Fruit fly (Drosophila melanogaster) whole organism: ENCODE results near the gene caup.
A peak's percentile ranks its signal among the peaks of the same experiment; 100 is the strongest.

Experiments used
- CG8478 ChIP-seq: fragments of >200 bp; optimal IDR thresholded peaks from 2 replicates; lab custom pipeline; 2018; ENCODE audit warnings: inconsistent platforms
- Dll ChIP-seq: fragments of >200 bp; optimal IDR thresholded peaks from 2 replicates; lab custom pipeline; 2017
- EcR ChIP-seq, 2 experiments: fragments of >200 bp; optimal IDR thresholded peaks; 2 replicates each; lab custom pipeline; 2017; ENCODE audit warnings: missing biosample characterization in 2 of 2, missing genetic modification characterization in 2 of 2, missing genetic modification reagents in 2 of 2
- pan ChIP-seq: fragments of >200 bp; optimal IDR thresholded peaks from 2 replicates; lab custom pipeline; 2017
- psq ChIP-seq: fragments of >200 bp; optimal IDR thresholded peaks from 2 replicates; lab custom pipeline; 2017
- usp ChIP-seq: fragments of >200 bp; optimal IDR thresholded peaks from 2 replicates; lab custom pipeline; 2017; ENCODE audit warnings: missing biosample characterization, missing genetic modification characterization, mixed read lengths

Gene caup

dm6 chr3L:12588863-12589262 lies 20.6 kb upstream of the caup start:
- TF ChIP-seq Dll (lab: Kevin White, UChicago) (no peak), usp (no peak), CG8478 (no peak), EcR (GFP tag; optimal IDR thresholded peaks at IDR 0.05; lab: Kevin White, UChicago) (no peak), psq (lab: Kevin White, UChicago) (no peak), pan (no peak)

dm6 chr3L:12589972-12590606 lies 19.3 kb upstream of the caup start:
- TF ChIP-seq psq (lab: Kevin White, UChicago) = no peak

- TF ChIP-seq usp = no peak
- TF ChIP-seq psq (lab: Kevin White, UChicago) = no peak
- TF ChIP-seq pan = no peak
- no peak for TF ChIP-seq CG8478
- TF ChIP-seq Dll (lab: Kevin White, UChicago) = no peak
- no peak for TF ChIP-seq EcR (GFP tag; optimal IDR thresholded peaks at IDR 0.05; lab: Kevin White, UChicago)
Measured at dm6 chr3L:12590709-12591108, 18.7 kb upstream of the caup start.

- no peak for TF ChIP-seq EcR (GFP tag; optimal IDR thresholded peaks at IDR 0.05; lab: Kevin White, UChicago)
- TF ChIP-seq psq (lab: Kevin White, UChicago) = no peak
- no peak for TF ChIP-seq usp
- TF ChIP-seq pan = no peak
- no peak for TF ChIP-seq CG8478
- no peak for TF ChIP-seq Dll (lab: Kevin White, UChicago)
Measured at dm6 chr3L:12594852-12595251, 14.6 kb upstream of the caup start.

- TF ChIP-seq psq (lab: Kevin White, UChicago) (no peak), CG8478 (no peak), Dll (lab: Kevin White, UChicago) (no peak), EcR (GFP tag; optimal IDR thresholded peaks at IDR 0.05; lab: Kevin White, UChicago) (no peak), usp (no peak), pan (no peak)
Measured at dm6 chr3L:12601190-12601863, 8.1 kb upstream of the caup start.

dm6 chr3L:12606292-12606691 lies 3.1 kb upstream of the caup start:
- TF ChIP-seq Dll (lab: Kevin White, UChicago) (no peak), EcR (GFP tag; optimal IDR thresholded peaks at IDR 0.05; lab: Kevin White, UChicago) (no peak), CG8478 (no peak), pan (no peak), psq (lab: Kevin White, UChicago) (no peak), usp (no peak)

- TF ChIP-seq CG8478 = no peak
- TF ChIP-seq EcR (GFP tag; optimal IDR thresholded peaks at IDR 0.05; lab: Kevin White, UChicago) = no peak
- peak; percentile 17 for TF ChIP-seq Dll (lab: Kevin White, UChicago)
- TF ChIP-seq psq (lab: Kevin White, UChicago) = no peak
- TF ChIP-seq pan = no peak
Measured at dm6 chr3L:12615049-12615448, 5.6 kb downstream of the caup start.

dm6 chr3L:12616400-12616799 lies 7.0 kb downstream of the caup start:
- TF ChIP-seq CG8478 (no peak), usp (no peak), pan (no peak), EcR (GFP tag; optimal IDR thresholded peaks at IDR 0.05; lab: Kevin White, UChicago) (no peak), psq (lab: Kevin White, UChicago) (no peak)

dm6 chr3L:12618824-12619370 lies 9.5 kb downstream of the caup start:
- TF ChIP-seq usp (no peak), psq (lab: Kevin White, UChicago) (no peak), CG8478 (no peak), Dll (lab: Kevin White, UChicago) (no peak), EcR (GFP tag; optimal IDR thresholded peaks at IDR 0.05; lab: Kevin White, UChicago) (no peak), pan (no peak)

dm6 chr3L:12621862-12622261 lies 12.4 kb downstream of the caup start:
- TF ChIP-seq psq (lab: Kevin White, UChicago) (no peak), pan (no peak), CG8478 (no peak), Dll (lab: Kevin White, UChicago) (no peak), EcR (GFP tag; optimal IDR thresholded peaks at IDR 0.05; lab: Kevin White, UChicago) (no peak), usp (no peak)

- TF ChIP-seq pan = no peak
- no peak for TF ChIP-seq EcR (GFP tag; optimal IDR thresholded peaks at IDR 0.05; lab: Kevin White, UChicago)
- TF ChIP-seq CG8478 = peak; percentile 44
- peak; percentile 42 for TF ChIP-seq Dll (lab: Kevin White, UChicago)
- TF ChIP-seq psq (lab: Kevin White, UChicago) = no peak
- TF ChIP-seq usp = no peak
Measured at dm6 chr3L:12627703-12628102, 18.3 kb downstream of the caup start.

- TF ChIP-seq CG8478 (no peak), psq (lab: Kevin White, UChicago) (no peak), usp (no peak), EcR (GFP tag; optimal IDR thresholded peaks at IDR 0.05; lab: Kevin White, UChicago) (no peak), pan (no peak), Dll (lab: Kevin White, UChicago) (no peak)
Measured at dm6 chr3L:12635008-12635407, 25.6 kb downstream of the caup start.

dm6 chr3L:12638345-12638744 lies 28.9 kb downstream of the caup start:
- no peak for TF ChIP-seq usp
- TF ChIP-seq pan = no peak
- no peak for TF ChIP-seq CG8478
- TF ChIP-seq Dll (lab: Kevin White, UChicago) = no peak
- TF ChIP-seq EcR (GFP tag; optimal IDR thresholded peaks at IDR 0.05; lab: Kevin White, UChicago) = no peak
- TF ChIP-seq psq (lab: Kevin White, UChicago) = no peak
